Worm (Caenorhabditis elegans): Measurements from ENCODE around the gene ugt-65.

- TF ChIP-seq mdl-1 (tag; optimal IDR thresholded peaks at IDR 0.05), result no peak
- no peak for TF ChIP-seq ZK546.5 (tag; optimal IDR thresholded peaks at IDR 0.05)
- TF ChIP-seq fos-1 (tag; optimal IDR thresholded peaks at IDR 0.05), result no peak
- no peak for TF ChIP-seq alr-1 (tag; optimal IDR thresholded peaks at IDR 0.05)
- no peak for TF ChIP-seq skn-1 (tag; optimal IDR thresholded peaks at IDR 0.05)
- no peak for TF ChIP-seq nhr-25 (tag; optimal IDR thresholded peaks at IDR 0.05)
- TF ChIP-seq lin-39 (tag; optimal IDR thresholded peaks at IDR 0.05), result no peak
- no peak for TF ChIP-seq snpc-4 (tag; optimal IDR thresholded peaks at IDR 0.05)
- no peak for TF ChIP-seq blmp-1 (tag; optimal IDR thresholded peaks at IDR 0.05; ENCODE audit: insufficient read depth)
- TF ChIP-seq unc-39 (tag; optimal IDR thresholded peaks at IDR 0.05), result no peak
- TF ChIP-seq lsy-2 (tag; optimal IDR thresholded peaks at IDR 0.05), result no peak
- no peak for TF ChIP-seq nhr-77 (tag; optimal IDR thresholded peaks at IDR 0.05)
These were observed 11.9 kb upstream of the ugt-65 start, which contains the start of gene dsb-1 for ce11 chrIV:12408625-12409024.

All from whole organism, L2 larva.